Worm (Caenorhabditis elegans): ENCODE measurements around the gene srxa-5.

srxa-5 gene

ce11 chrIII:6536945-6537568, 4.3 kb downstream of the srxa-5 start, which contains the start of gene C09E7.4:
Gene C09E7.4 (minus strand): TSS chrIII:6536995.
- TF ChIP-seq blmp-1 (tag; optimal IDR thresholded peaks at IDR 0.05) (peak; percentile 0), lin-35 (GFP tag; optimal IDR thresholded peaks at IDR 0.05) (peak in 1 of 2 experiments; percentile 28), rnt-1 (tag; optimal IDR thresholded peaks at IDR 0.05) (peak; percentile 34), lin-14 (GFP tag; optimal IDR thresholded peaks at IDR 0.05) (peak; percentile 55), elt-3 (tag; optimal IDR thresholded peaks at IDR 0.05) (no peak), dpl-1 (GFP tag; optimal IDR thresholded peaks at IDR 0.05) (peak in 2 of 3 experiments; percentile 22 to 40), mep-1 (tag; optimal IDR thresholded peaks at IDR 0.05) (peak; percentile 49), lsy-2 (tag; optimal IDR thresholded peaks at IDR 0.05) (peak in 1 of 2 experiments; percentile 14), nhr-12 (tag; optimal IDR thresholded peaks at IDR 0.05) (no peak), ceh-82 (tag; optimal IDR thresholded peaks at IDR 0.05) (peak in 1 of 3 experiments; percentile 28), efl-1 (optimal IDR thresholded peaks at IDR 0.05) (peak in 1 of 2 experiments; percentile 3), efl-1 (GFP tag; optimal IDR thresholded peaks at IDR 0.05 in 1 of 2) (no peak), Y116A8C.19 (tag; optimal IDR thresholded peaks at IDR 0.05; ENCODE audit: borderline replicate concordance) (no peak), snu-23 (GFP tag; optimal IDR thresholded peaks at IDR 0.05) (peak; percentile 46)

ce11 chrIII:6551187-6552058, 18.7 kb downstream of the srxa-5 start, which contains the start of gene C09E7.7:
Gene C09E7.7 (minus strand): TSS chrIII:6551243.
- peak; percentile 23 to 68 for TF ChIP-seq efl-1 (optimal IDR thresholded peaks at IDR 0.05)
- TF ChIP-seq efl-1 (GFP tag; optimal IDR thresholded peaks at IDR 0.05 in 1 of 2): peak; percentile 49 to 96
- TF ChIP-seq C16A3.4 (tag; optimal IDR thresholded peaks at IDR 0.05): peak; percentile 39
- peak in 1 of 2 experiments; percentile 79 for TF ChIP-seq ztf-11 (tag; optimal IDR thresholded peaks at IDR 0.05)
- peak; percentile 77 for TF ChIP-seq nhr-71 (tag; optimal IDR thresholded peaks at IDR 0.05)
- TF ChIP-seq fkh-10 (GFP tag; optimal IDR thresholded peaks at IDR 0.05): peak; percentile 33
- peak; percentile 33 for TF ChIP-seq jun-1 (tag; optimal IDR thresholded peaks at IDR 0.05)
- TF ChIP-seq unc-130 (tag; optimal IDR thresholded peaks at IDR 0.05): peak; percentile 3
- peak; percentile 34 to 52 (median 37) for TF ChIP-seq dpl-1 (GFP tag; optimal IDR thresholded peaks at IDR 0.05)
- peak; percentile 3 for TF ChIP-seq fos-1 (tag; optimal IDR thresholded peaks at IDR 0.05)
- peak; percentile 33 for TF ChIP-seq blmp-1 (tag; optimal IDR thresholded peaks at IDR 0.05)
- TF ChIP-seq tbx-2 (tag; optimal IDR thresholded peaks at IDR 0.05): peak; percentile 67
- TF ChIP-seq nhr-19 (GFP tag; conservative IDR thresholded peaks at IDR 0.05): peak; percentile 70
- peak; percentile 52 for TF ChIP-seq sox-4 (tag; optimal IDR thresholded peaks at IDR 0.05)
- peak; percentile 25 for TF ChIP-seq dsc-1 (tag; optimal IDR thresholded peaks at IDR 0.05)
- TF ChIP-seq ceh-8 (GFP tag; optimal IDR thresholded peaks at IDR 0.05): peak; percentile 24
- peak; percentile 76 for TF ChIP-seq nhr-90 (tag; optimal IDR thresholded peaks at IDR 0.05; ENCODE audit: poor library complexity)
- peak; percentile 67 for TF ChIP-seq lir-3 (tag; optimal IDR thresholded peaks at IDR 0.05; ENCODE audit: poor library complexity)
- peak; percentile 67 for TF ChIP-seq fkh-8 (tag; optimal IDR thresholded peaks at IDR 0.05)
- peak; percentile 76 for TF ChIP-seq egl-13 (tag; optimal IDR thresholded peaks at IDR 0.05)
- peak; percentile 77 for TF ChIP-seq nhr-85 (tag)
- peak; percentile 61 to 63 for TF ChIP-seq lsy-2 (tag; optimal IDR thresholded peaks at IDR 0.05)
- peak; percentile 27 for TF ChIP-seq irx-1 (tag; optimal IDR thresholded peaks at IDR 0.05)
- TF ChIP-seq nhr-47 (tag; optimal IDR thresholded peaks at IDR 0.05): peak; percentile 82
- peak; percentile 39 for TF ChIP-seq swsn-7 (tag; optimal IDR thresholded peaks at IDR 0.05)
- peak; percentile 17; the same call in 1 of the 2 replicates for TF ChIP-seq grh-1 (GFP tag; IDR thresholded peaks at IDR 0.05)
- TF ChIP-seq C04F5.9 (tag; optimal IDR thresholded peaks at IDR 0.05): peak; percentile 13
- TF ChIP-seq ceh-63 (GFP tag; optimal IDR thresholded peaks at IDR 0.05): peak; percentile 70
- TF ChIP-seq nhr-20 (tag; optimal IDR thresholded peaks at IDR 0.05): peak; percentile 42
- TF ChIP-seq isw-1 (GFP tag; IDR thresholded peaks at IDR 0.05): peak; percentile 47
- peak; percentile 93 for TF ChIP-seq lin-14 (GFP tag; optimal IDR thresholded peaks at IDR 0.05)
- peak; percentile 76 for TF ChIP-seq unc-86 (tag; optimal IDR thresholded peaks at IDR 0.05)
- peak; percentile 15 for TF ChIP-seq lin-15B (tag; optimal IDR thresholded peaks at IDR 0.05)
- peak; percentile 64 for TF ChIP-seq ceh-88 (GFP tag; IDR thresholded peaks at IDR 0.05)
- TF ChIP-seq snpc-4 (tag; optimal IDR thresholded peaks at IDR 0.05): peak; percentile 2
- TF ChIP-seq ceh-82 (tag; optimal IDR thresholded peaks at IDR 0.05): peak in 1 of 3 experiments; percentile 43
- TF ChIP-seq xbp-1 (tag; optimal IDR thresholded peaks at IDR 0.05): peak; percentile 45
- TF ChIP-seq snu-23 (GFP tag; optimal IDR thresholded peaks at IDR 0.05): peak; percentile 51
- peak; percentile 64 for TF ChIP-seq mab-9 (GFP tag; IDR thresholded peaks at IDR 0.05)
- peak; percentile 10 for TF ChIP-seq lin-13 (GFP tag; optimal IDR thresholded peaks at IDR 0.05)
